Fruit fly (Drosophila melanogaster) Kc167 (cell line): ENCODE measurements around the gene mRpS31.

Experiments used
- insv ChIP-seq: fragments of >200 bp; optimal IDR thresholded peaks from 3 replicates; lab custom pipeline; 2018; ENCODE audit warnings: missing external identifiers
- psq ChIP-seq: fragments of >200 bp; optimal IDR thresholded peaks from 2 replicates; lab custom pipeline; 2017; ENCODE audit warnings: missing external identifiers
- ttk ChIP-seq: sonication (Bioruptor generic); optimal IDR thresholded peaks from 2 replicates; lab custom pipeline; 2017; ENCODE audit warnings: missing external identifiers

- TF ChIP-seq psq (lab: Kevin White, UChicago), result no peak
- no peak for TF ChIP-seq insv (lab: Kevin White, UChicago)
- no peak for TF ChIP-seq ttk (lab: Kevin White, UChicago)
These were observed 36.5 kb downstream of the mRpS31 start for dm6 chr3L:16041260-16042079.
